Fruit fly (Drosophila melanogaster) whole organism, wandering third instar larva: ENCODE data around the gene CG45101.

ENCODE experiments used
- CG32264 ChIP-seq: fragments of 200-800 bp; sonication (Bioruptor generic); optimal IDR thresholded peaks from 2 replicates; lab custom pipeline; 2016; ENCODE audit warnings: missing biosample characterization, missing genetic modification characterization
- CG9705 ChIP-seq: fragments of 200-800 bp; sonication (Bioruptor generic); optimal IDR thresholded peaks from 2 replicates; lab custom pipeline; 2018; ENCODE audit warnings: missing biosample characterization, mild to moderate bottlenecking, missing genetic modification characterization
- CrebA ChIP-seq: fragments of 200-800 bp; sonication (Bioruptor generic); optimal IDR thresholded peaks from 2 replicates; lab custom pipeline; 2016; ENCODE audit warnings: missing biosample characterization, mild to moderate bottlenecking, missing genetic modification characterization, borderline replicate concordance
- Dfd ChIP-seq: fragments of >200 bp; optimal IDR thresholded peaks from 2 replicates; lab custom pipeline; 2017; ENCODE audit warnings: missing biosample characterization, missing genetic modification characterization
- Dif ChIP-seq: fragments of 200-275, 200-300 bp; sonication (Bioruptor generic); optimal IDR thresholded peaks from 2 replicates; lab custom pipeline; 2018; ENCODE audit warnings: missing biosample characterization, missing genetic modification characterization; ENCODE audit not compliant: partially characterized antibody
- GATAd ChIP-seq: sonication (Bioruptor generic); optimal IDR thresholded peaks from 2 replicates; lab custom pipeline; 2016; ENCODE audit warnings: missing biosample characterization, missing genetic modification characterization
- HLH106 ChIP-seq: fragments of 200-800 bp; optimal IDR thresholded peaks from 3 replicates; lab custom pipeline; 2019; ENCODE audit warnings: missing biosample characterization, mild to moderate bottlenecking, missing genetic modification characterization, moderate library complexity
- Hnf4 ChIP-seq: fragments of 200-800 bp; sonication (Bioruptor generic); optimal IDR thresholded peaks from 2 replicates; lab custom pipeline; 2016; ENCODE audit warnings: missing biosample characterization, mild to moderate bottlenecking, missing genetic modification characterization
- Hr78 ChIP-seq: fragments of >200 bp; optimal IDR thresholded peaks from 2 replicates; lab custom pipeline; 2017; ENCODE audit warnings: missing biosample characterization, missing genetic modification characterization
- Jra ChIP-seq: sonication (Bioruptor generic); optimal IDR thresholded peaks from 2 replicates; lab custom pipeline; 2016; ENCODE audit warnings: missing biosample characterization, missing genetic modification characterization
- Mio ChIP-seq: sonication (Bioruptor generic); optimal IDR thresholded peaks from 2 replicates; lab custom pipeline; 2016; ENCODE audit warnings: missing biosample characterization, missing genetic modification characterization
- Myc ChIP-seq: fragments of >200 bp; optimal IDR thresholded peaks from 2 replicates; lab custom pipeline; 2017
- Rel ChIP-seq, 2 experiments: fragments of 200-800 bp; sonication (Bioruptor generic) in 1 of 2; optimal IDR thresholded peaks; 2 replicates in 1 of 2; 3 replicates in 1 of 2; lab custom pipeline; 2016 to 2019; ENCODE audit warnings: mild to moderate bottlenecking in 2 of 2, missing biosample characterization in 2 of 2, missing genetic modification characterization in 2 of 2, moderate library complexity in 1 of 2
- Sp1 ChIP-seq: fragments of 200-800 bp; sonication (Bioruptor generic); optimal IDR thresholded peaks from 3 replicates; lab custom pipeline; 2019; ENCODE audit warnings: missing biosample characterization, mild to moderate bottlenecking, missing genetic modification characterization, moderate library complexity
- br ChIP-seq: fragments of 200-800 bp; sonication (Bioruptor generic); optimal IDR thresholded peaks from 2 replicates; lab custom pipeline; 2016; ENCODE audit warnings: missing biosample characterization, missing genetic modification characterization
- brk ChIP-seq: fragments of 200-800 bp; sonication (Bioruptor generic); optimal IDR thresholded peaks from 2 replicates; lab custom pipeline; 2016; ENCODE audit warnings: missing biosample characterization, mild to moderate bottlenecking, missing genetic modification characterization
- dl ChIP-seq, 2 experiments: fragments of 175-275, 200-275 bp in 1 of 2; fragments of 200-275 bp in 1 of 2; sonication (Bioruptor generic); optimal IDR thresholded peaks; lab custom pipeline; 2018; ENCODE audit warnings: mild to moderate bottlenecking in 2 of 2, missing biosample characterization in 2 of 2, missing genetic modification characterization in 2 of 2, moderate library complexity in 2 of 2; ENCODE audit not compliant: partially characterized antibody in 2 of 2, insufficient read depth in 1 of 2
- dmrt93B ChIP-seq: fragments of 200-800 bp; sonication (Bioruptor generic); optimal IDR thresholded peaks from 2 replicates; lab custom pipeline; 2018; ENCODE audit warnings: missing biosample characterization, mild to moderate bottlenecking, missing genetic modification characterization
- dsf ChIP-seq: sonication (Bioruptor generic); optimal IDR thresholded peaks from 2 replicates; lab custom pipeline; 2016; ENCODE audit warnings: missing biosample characterization, missing genetic modification characterization, borderline replicate concordance
- ey ChIP-seq: fragments of 200-800 bp; sonication (Bioruptor generic); optimal IDR thresholded peaks from 2 replicates; lab custom pipeline; 2016; ENCODE audit warnings: missing biosample characterization, missing genetic modification characterization
- foxo ChIP-seq, 2 experiments: fragments of 200-800 bp; sonication (Bioruptor generic); optimal IDR thresholded peaks; 2 replicates in 1 of 2; 3 replicates in 1 of 2; lab custom pipeline; 2016 to 2017; ENCODE audit warnings: missing biosample characterization in 2 of 2, missing genetic modification characterization in 2 of 2
- fru ChIP-seq: fragments of 200-800 bp; sonication (Bioruptor generic); optimal IDR thresholded peaks from 3 replicates; lab custom pipeline; 2016; ENCODE audit warnings: missing biosample characterization, mild to moderate bottlenecking, missing genetic modification characterization
- h ChIP-seq: fragments of 200-800 bp; sonication (Bioruptor generic); optimal IDR thresholded peaks from 3 replicates; lab custom pipeline; 2016; ENCODE audit warnings: missing biosample characterization, mild to moderate bottlenecking, missing genetic modification characterization
- jim ChIP-seq: fragments of 175-275, 200-325 bp; sonication (Bioruptor generic); optimal IDR thresholded peaks from 2 replicates; lab custom pipeline; 2016; ENCODE audit warnings: missing biosample characterization, mild to moderate bottlenecking, missing genetic modification characterization
- lola ChIP-seq: fragments of >200 bp; optimal IDR thresholded peaks from 2 replicates; lab custom pipeline; 2017; ENCODE audit warnings: missing biosample characterization, missing genetic modification characterization
- pan ChIP-seq: fragments of >200 bp; optimal IDR thresholded peaks from 2 replicates; lab custom pipeline; 2017
- rgr ChIP-seq: fragments of 200-800 bp; sonication (Bioruptor generic); optimal IDR thresholded peaks from 3 replicates; lab custom pipeline; 2016; ENCODE audit warnings: missing biosample characterization, mild to moderate bottlenecking, missing genetic modification characterization
- sage ChIP-seq: fragments of 200-800 bp; sonication (Bioruptor generic); optimal IDR thresholded peaks from 2 replicates; lab custom pipeline; 2016; ENCODE audit warnings: missing biosample characterization, mild to moderate bottlenecking, missing genetic modification characterization
- sv ChIP-seq: fragments of 200-800 bp; sonication (Bioruptor generic); optimal IDR thresholded peaks from 3 replicates; lab custom pipeline; 2016; ENCODE audit warnings: missing biosample characterization, missing genetic modification characterization
- tai ChIP-seq: sonication (Bioruptor generic); optimal IDR thresholded peaks from 2 replicates; lab custom pipeline; 2016; ENCODE audit warnings: missing biosample characterization, missing genetic modification characterization

Gene CG45101

DNA sequence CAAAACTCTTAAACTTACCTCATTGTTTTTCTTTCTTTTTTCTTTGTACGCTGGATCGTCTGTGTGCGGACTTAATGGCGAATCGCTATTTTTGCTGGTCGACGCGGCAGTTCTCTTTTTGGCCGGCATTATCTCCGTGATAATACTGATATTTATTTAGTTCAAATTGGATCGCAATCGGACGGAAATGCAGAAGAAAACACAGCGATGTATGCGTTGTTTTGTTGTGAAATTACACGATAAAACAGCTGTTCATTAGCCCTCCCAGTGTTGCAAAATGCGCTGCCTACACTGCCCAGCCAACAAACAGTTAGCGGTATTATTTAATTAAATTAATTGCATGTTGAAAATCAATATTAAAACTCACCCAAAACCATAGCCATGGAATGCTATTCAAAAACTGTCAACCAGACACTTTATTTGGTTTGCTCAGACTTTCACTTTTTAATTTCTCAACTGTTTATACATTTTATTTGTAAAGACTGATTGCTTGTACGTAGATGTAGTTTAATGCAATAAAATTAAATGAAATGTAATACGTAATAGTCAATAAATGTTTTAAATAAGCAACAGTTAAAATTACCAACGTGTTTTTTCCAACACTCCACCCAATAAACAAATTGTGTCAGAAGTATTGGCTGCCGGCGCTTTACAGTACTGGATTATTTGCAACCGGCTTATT, 33.3 kb downstream of the CG45101 start, which contains the start of the genes Irbp18 and APP-BP1 (continued):
- TF ChIP-seq h (GFP tag; lab: Kevin White, UChicago) (peak; percentile 96), Sp1 (GFP tag; lab: Kevin White, UChicago) (peak; percentile 93), Mio (GFP tag; lab: Kevin White, UChicago) (peak; percentile 39)

DNA sequence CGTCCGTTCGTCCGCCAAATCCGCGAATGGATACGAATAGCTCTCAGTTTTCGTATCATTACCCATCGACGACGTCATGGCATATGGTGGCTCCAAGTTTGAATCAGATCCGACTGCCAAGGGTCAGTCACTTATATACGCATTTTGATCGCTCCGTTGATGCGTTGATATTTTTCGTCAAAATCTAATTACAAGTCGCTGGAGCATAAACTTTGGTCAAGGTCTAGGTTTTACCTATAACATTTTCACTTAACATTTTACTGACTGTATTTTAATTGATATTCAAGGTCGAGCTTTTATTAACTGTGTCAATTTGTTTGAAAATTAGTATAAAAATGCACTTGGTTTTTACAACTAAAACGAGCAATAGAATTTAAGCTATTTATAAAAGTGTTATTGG, 36.8 kb downstream of the CG45101 start, which contains the start of gene Elo68beta:
TSS of gene Elo68beta (minus strand) at position 101 of the 400 bp plus-strand sequence.
- no peak for TF ChIP-seq Hnf4 (GFP tag; lab: Kevin White, UChicago)
- TF ChIP-seq Dif (GFP tag; lab: Kevin White, UChicago), result no peak
- no peak for TF ChIP-seq brk (GFP tag; lab: Kevin White, UChicago)
- TF ChIP-seq sage, result no peak
- TF ChIP-seq br, result no peak
- no peak for TF ChIP-seq Rel (GFP tag; optimal IDR thresholded peaks at IDR 0.05; lab: Kevin White, UChicago)
- TF ChIP-seq Rel (tag; optimal IDR thresholded peaks at IDR 0.05; lab: Kevin White, UChicago), result no peak
- no peak for TF ChIP-seq h (GFP tag; lab: Kevin White, UChicago)
- no peak for TF ChIP-seq Hr78 (GFP tag; lab: Kevin White, UChicago)
- no peak for TF ChIP-seq CG9705 (GFP tag; lab: Kevin White, UChicago)
- no peak for TF ChIP-seq Jra (GFP tag; lab: Kevin White, UChicago)
- TF ChIP-seq dl (GFP tag; optimal IDR thresholded peaks at IDR 0.05; lab: Kevin White, UChicago; ENCODE audit: insufficient read depth in 1 of 2, partially characterized antibody in 2 of 2), result no peak
- no peak for TF ChIP-seq foxo (GFP tag; optimal IDR thresholded peaks at IDR 0.05; lab: Kevin White, UChicago)
- no peak for TF ChIP-seq jim (GFP tag; lab: Kevin White, UChicago)
- TF ChIP-seq CrebA (GFP tag; lab: Kevin White, UChicago), result no peak

DNA sequence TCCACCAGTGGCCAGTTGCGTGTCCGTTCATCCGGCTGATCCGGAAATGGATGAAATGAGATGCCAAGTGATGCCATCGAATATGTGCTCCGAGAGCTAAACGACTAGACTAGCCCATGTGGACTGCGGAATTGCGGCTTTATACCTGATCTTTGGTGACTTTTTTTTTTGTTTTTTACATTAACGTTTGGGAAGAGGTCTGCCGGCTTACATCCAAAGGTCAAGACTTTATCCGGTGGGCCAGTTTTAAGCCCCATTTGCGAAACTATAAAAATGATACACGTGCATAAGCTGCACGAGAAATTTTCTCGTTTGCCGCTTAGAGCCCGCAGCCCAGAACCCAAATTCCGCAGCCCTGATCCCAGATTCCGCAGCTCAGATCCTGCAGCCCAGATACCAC, 38.1 kb downstream of the CG45101 start, which contains the start of gene Elo68alpha:
TSS of gene Elo68alpha (minus strand) at position 101 of the 400 bp plus-strand sequence.
- TF ChIP-seq dl (GFP tag; optimal IDR thresholded peaks at IDR 0.05; lab: Kevin White, UChicago; ENCODE audit: insufficient read depth in 1 of 2, partially characterized antibody in 2 of 2) (no peak), CrebA (GFP tag; lab: Kevin White, UChicago) (no peak), br (no peak), foxo (GFP tag; optimal IDR thresholded peaks at IDR 0.05; lab: Kevin White, UChicago) (no peak), Hnf4 (GFP tag; lab: Kevin White, UChicago) (no peak), HLH106 (no peak), pan (lab: Kevin White, UChicago) (no peak), dmrt93B (GFP tag; lab: Kevin White, UChicago) (no peak), CG32264 (GFP tag; lab: Kevin White, UChicago) (no peak), fru (GFP tag; lab: Kevin White, UChicago) (no peak), Dif (GFP tag; lab: Kevin White, UChicago) (no peak), tai (GFP tag; lab: Kevin White, UChicago) (no peak), Sp1 (GFP tag; lab: Kevin White, UChicago) (no peak), Dfd (GFP tag; lab: Kevin White, UChicago) (no peak), Myc (lab: Kevin White, UChicago) (no peak), Mio (GFP tag; lab: Kevin White, UChicago) (no peak), sv (GFP tag; lab: Kevin White, UChicago) (no peak)
- TF ChIP-seq, all 38 proteins: peak for 0

DNA sequence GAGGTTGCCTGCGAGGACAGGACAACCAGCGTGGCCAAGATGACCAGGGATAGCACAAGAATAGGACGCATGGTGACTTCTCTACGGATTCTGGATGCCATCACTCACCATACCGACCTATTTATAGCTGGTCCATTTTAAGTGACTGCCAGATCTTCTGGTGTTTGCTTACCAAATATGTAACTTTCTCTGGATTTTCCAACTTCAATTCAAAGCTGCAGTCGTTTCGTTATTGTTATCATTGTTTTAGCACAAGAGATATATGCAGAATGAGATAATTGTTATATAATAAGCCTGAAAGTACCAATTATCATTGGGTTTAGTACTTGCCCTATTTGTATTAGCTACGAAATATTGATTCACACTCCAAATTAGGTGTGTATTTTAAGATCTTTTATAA, 39.0 kb downstream of the CG45101 start, which contains the start of gene CG32071:
TSS of gene CG32071 (minus strand) at position 101 of the 400 bp plus-strand sequence.
- no peak for TF ChIP-seq sage
- no peak for TF ChIP-seq lola (GFP tag; lab: Kevin White, UChicago)
- TF ChIP-seq CG9705 (GFP tag; lab: Kevin White, UChicago), result no peak
- no peak for TF ChIP-seq Dfd (GFP tag; lab: Kevin White, UChicago)
- TF ChIP-seq Jra (GFP tag; lab: Kevin White, UChicago), result no peak
- TF ChIP-seq ey (GFP tag; lab: Kevin White, UChicago), result no peak
- no peak for TF ChIP-seq h (GFP tag; lab: Kevin White, UChicago)
- TF ChIP-seq Hnf4 (GFP tag; lab: Kevin White, UChicago), result no peak
- TF ChIP-seq GATAd (GFP tag; lab: Kevin White, UChicago), result no peak
- TF ChIP-seq dl (GFP tag; optimal IDR thresholded peaks at IDR 0.05; lab: Kevin White, UChicago; ENCODE audit: insufficient read depth in 1 of 2, partially characterized antibody in 2 of 2), result no peak
- TF ChIP-seq foxo (GFP tag; optimal IDR thresholded peaks at IDR 0.05; lab: Kevin White, UChicago), result no peak
- TF ChIP-seq Myc (lab: Kevin White, UChicago), result no peak
- no peak for TF ChIP-seq dsf (GFP tag; lab: Kevin White, UChicago)
- TF ChIP-seq rgr (GFP tag; lab: Kevin White, UChicago), result no peak
- no peak for TF ChIP-seq dmrt93B (GFP tag; lab: Kevin White, UChicago)
- TF ChIP-seq HLH106, result no peak
- no peak for TF ChIP-seq tai (GFP tag; lab: Kevin White, UChicago)
- no peak for TF ChIP-seq brk (GFP tag; lab: Kevin White, UChicago)
